Worm (Caenorhabditis elegans) whole organism, young adult: Measurements from ENCODE around the gene cht-6.

Experiments
- C17E4.6 ChIP-seq: fragments of 200-800 bp; sonication (Bioruptor generic); IDR thresholded peaks from 2 replicates; pipeline ENCODE4 v1.3.6; 2022; ENCODE audit warnings: missing genetic modification reagents, missing genetic modification characterization, missing compliant biosample characterization
- D2030.7 ChIP-seq: fragments of 200-800 bp; sonication (Bioruptor generic); IDR thresholded peaks from 2 replicates; pipeline ENCODE4 v1.3.6; 2022; ENCODE audit warnings: missing genetic modification reagents, missing genetic modification characterization, missing compliant biosample characterization
- F37B4.10 ChIP-seq: fragments of 200-800 bp; sonication (Bioruptor generic); IDR thresholded peaks from 2 replicates; pipeline ENCODE4 v1.3.6; 2022; ENCODE audit warnings: missing genetic modification characterization, missing compliant biosample characterization
- F52B5.7 ChIP-seq: sonication (generic microtip); optimal IDR thresholded peaks from 2 replicates; lab custom pipeline; 2016; ENCODE audit warnings: mild to moderate bottlenecking, missing genetic modification characterization, missing compliant biosample characterization
- F57C9.4 ChIP-seq: sonication (generic microtip); optimal IDR thresholded peaks from 2 replicates; lab custom pipeline; 2017; ENCODE audit warnings: mild to moderate bottlenecking, missing genetic modification characterization, missing compliant biosample characterization
- K12H6.12 ChIP-seq: fragments of 200-800 bp; sonication (Bioruptor generic); optimal IDR thresholded peaks from 2 replicates; lab custom pipeline; 2018; ENCODE audit warnings: mild to moderate bottlenecking, missing genetic modification characterization, missing compliant biosample characterization
- T07F8.4 ChIP-seq: sonication (generic microtip); optimal IDR thresholded peaks from 2 replicates; lab custom pipeline; 2016; ENCODE audit warnings: mild to moderate bottlenecking, missing genetic modification characterization, moderate library complexity, missing compliant biosample characterization
- aptf-3 ChIP-seq: fragments of 200-800 bp; sonication (Bioruptor generic); IDR thresholded peaks from 2 replicates; pipeline ENCODE4 v1.3.6; 2022; ENCODE audit warnings: missing genetic modification characterization, missing compliant biosample characterization
- atf-7 ChIP-seq: sonication (generic microtip); optimal IDR thresholded peaks from 2 replicates; lab custom pipeline; 2017; ENCODE audit warnings: mild to moderate bottlenecking, missing genetic modification characterization, missing compliant biosample characterization
- attf-5 ChIP-seq: fragments of 200-800 bp; sonication (Bioruptor generic); optimal IDR thresholded peaks from 2 replicates; lab custom pipeline; 2018; ENCODE audit warnings: mild to moderate bottlenecking, missing genetic modification characterization, missing compliant biosample characterization
- bed-1 ChIP-seq: fragments of 200-800 bp; sonication (Bioruptor generic); IDR thresholded peaks from 2 replicates; pipeline ENCODE4 v1.3.6; 2022; ENCODE audit warnings: missing genetic modification reagents, missing genetic modification characterization, missing compliant biosample characterization
- ceh-58 ChIP-seq: fragments of 200-800 bp; sonication (Bioruptor generic); IDR thresholded peaks from 2 replicates; pipeline ENCODE4 v1.3.6; 2022; ENCODE audit warnings: missing genetic modification characterization, missing compliant biosample characterization
- chd-7 ChIP-seq: sonication (generic microtip); optimal IDR thresholded peaks from 2 replicates; lab custom pipeline; 2016; ENCODE audit warnings: mild to moderate bottlenecking, missing genetic modification characterization, moderate library complexity, missing compliant biosample characterization
- ets-4 ChIP-seq: fragments of 200-800 bp; sonication (Bioruptor generic); optimal IDR thresholded peaks from 2 replicates; lab custom pipeline; 2018; ENCODE audit warnings: mild to moderate bottlenecking, missing genetic modification characterization, missing compliant biosample characterization
- gei-17 ChIP-seq: fragments of 200-800 bp; sonication (Bioruptor generic); optimal IDR thresholded peaks from 2 replicates; lab custom pipeline; 2018; ENCODE audit warnings: mild to moderate bottlenecking, missing genetic modification characterization, missing compliant biosample characterization
- him-1 ChIP-seq: sonication (generic microtip); optimal IDR thresholded peaks from 2 replicates; lab custom pipeline; 2016; ENCODE audit warnings: missing genotype, missing genetic modification reagents, missing genetic modification characterization, missing compliant biosample characterization
- hlh-12 ChIP-seq: sonication (generic microtip); optimal IDR thresholded peaks from 2 replicates; lab custom pipeline; 2016; ENCODE audit warnings: missing genetic modification characterization, missing compliant biosample characterization
- hlh-26 ChIP-seq: fragments of 200-800 bp; sonication (Bioruptor generic); conservative IDR thresholded peaks from 2 replicates; pipeline ENCODE4 v1.3.6; 2022; ENCODE audit warnings: missing genetic modification reagents, missing genetic modification characterization, missing compliant biosample characterization
- hmg-1.2 ChIP-seq: fragments of 200-800 bp; sonication (Bioruptor generic); IDR thresholded peaks from 2 replicates; pipeline ENCODE4 v1.3.6; 2022; ENCODE audit warnings: missing genetic modification reagents, missing genetic modification characterization, missing compliant biosample characterization
- hsf-1 ChIP-seq: fragments of 200-800 bp; sonication (Bioruptor generic); IDR thresholded peaks from 2 replicates; pipeline ENCODE4 v1.3.6; 2022; ENCODE audit warnings: missing genetic modification reagents, missing genetic modification characterization, missing compliant biosample characterization
- lin-26 ChIP-seq: fragments of 200-800 bp; sonication (Bioruptor generic); IDR thresholded peaks from 2 replicates; pipeline ENCODE4 v1.3.6; 2022; ENCODE audit warnings: missing genetic modification reagents, missing genetic modification characterization, missing compliant biosample characterization
- lir-1 ChIP-seq: fragments of 200-800 bp; sonication (Bioruptor generic); conservative IDR thresholded peaks from 2 replicates; pipeline ENCODE4 v1.3.6; 2022; ENCODE audit warnings: missing genetic modification reagents, missing genetic modification characterization, missing compliant biosample characterization
- madf-3 ChIP-seq: fragments of 200-800 bp; sonication (Bioruptor generic); IDR thresholded peaks from 2 replicates; pipeline ENCODE4 v1.3.6; 2022; ENCODE audit warnings: missing genetic modification reagents, missing genetic modification characterization, missing compliant biosample characterization
- mes-4 ChIP-seq: sonication (generic microtip); optimal IDR thresholded peaks from 2 replicates; lab custom pipeline; 2016; ENCODE audit warnings: missing genotype, missing genetic modification characterization, missing compliant biosample characterization
- nhr-27 ChIP-seq: fragments of 200-800 bp; sonication (Bioruptor generic); optimal IDR thresholded peaks from 2 replicates; lab custom pipeline; 2018; ENCODE audit warnings: mild to moderate bottlenecking, missing genetic modification characterization, moderate library complexity, missing compliant biosample characterization
- nhr-80 ChIP-seq: sonication (generic microtip); optimal IDR thresholded peaks from 2 replicates; lab custom pipeline; 2016; ENCODE audit warnings: missing genetic modification characterization, missing compliant biosample characterization
- nhr-90 ChIP-seq: sonication (generic microtip); optimal IDR thresholded peaks from 2 replicates; lab custom pipeline; 2016; ENCODE audit warnings: missing genotype, mild to moderate bottlenecking, missing genetic modification characterization, missing compliant biosample characterization
- rpc-1 ChIP-seq, 2 experiments: fragments of 150-350 bp in 1 of 2; sonication (generic microtip) in 1 of 2; optimal IDR thresholded peaks; 2 replicates each; lab custom pipeline; 2014 to 2018; ENCODE audit warnings: missing biosample characterization in 1 of 2, missing genetic modification characterization in 1 of 2, missing genetic modification reagents in 1 of 2, missing genotype in 1 of 2
- snpc-4 ChIP-seq, 5 experiments: fragments of 150-350 bp in 1 of 5; sonication (generic microtip) in 4 of 5; optimal IDR thresholded peaks; 2 replicates each; lab custom pipeline; 2014 to 2018; ENCODE audit warnings: missing genetic modification characterization in 5 of 5, missing biosample characterization in 3 of 5, antibody characterized with exemption in 2 of 5, mild to moderate bottlenecking in 2 of 5, missing compliant biosample characterization in 2 of 5, missing genotype in 2 of 5, moderate library complexity in 2 of 5, missing genetic modification reagents in 1 of 5
- ztf-18 ChIP-seq: sonication (generic microtip); optimal IDR thresholded peaks from 2 replicates; lab custom pipeline; 2016; ENCODE audit warnings: missing genotype, mild to moderate bottlenecking, missing genetic modification characterization, missing compliant biosample characterization
- ztf-22 ChIP-seq: fragments of 200-800 bp; sonication (Bioruptor generic); optimal IDR thresholded peaks from 2 replicates; lab custom pipeline; 2018; ENCODE audit warnings: mild to moderate bottlenecking, missing genetic modification characterization, moderate library complexity, missing compliant biosample characterization
- ztf-26 ChIP-seq: sonication (generic microtip); optimal IDR thresholded peaks from 2 replicates; lab custom pipeline; 2017; ENCODE audit warnings: missing genetic modification characterization, missing compliant biosample characterization

The cht-6 gene

DNA sequence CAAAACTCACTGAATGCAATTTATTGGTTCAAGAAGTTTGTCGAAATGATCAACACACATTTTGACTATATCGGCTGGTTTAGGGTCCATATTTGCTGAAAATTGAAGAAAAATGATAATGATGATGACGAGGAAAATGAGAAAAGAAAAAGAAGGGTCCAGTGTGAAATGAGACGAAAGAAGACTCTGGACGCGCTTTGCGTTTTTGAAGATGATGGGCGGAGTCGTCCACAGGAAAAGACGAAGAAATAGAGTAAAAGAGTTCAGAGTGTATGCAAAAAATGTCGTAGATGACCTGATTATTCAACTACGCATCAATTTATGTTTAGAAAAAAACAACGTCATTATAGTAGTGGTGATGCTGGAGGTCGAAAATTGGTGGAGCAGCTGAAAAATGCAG is 39.9 kb upstream of the cht-6 start, which contains the start of gene F13H6.5:
F13H6.5 (minus strand) TSS at position 101 of the 400 bp plus-strand sequence.
- TF ChIP-seq T07F8.4 (tag; lab: Kevin White, UChicago) (no peak), ztf-18 (no peak), mes-4 (no peak), snpc-4 (GFP tag; optimal IDR thresholded peaks at IDR 0.05; lab: Kevin White, UChicago) (no peak), snpc-4 (tag; optimal IDR thresholded peaks at IDR 0.05; lab: Kevin White, UChicago) (no peak), nhr-90 (tag; lab: Kevin White, UChicago) (no peak), attf-5 (GFP tag; lab: Kevin White, UChicago) (no peak), bed-1 (GFP tag; lab: Robert Waterston, UW) (no peak), ceh-58 (GFP tag; lab: Robert Waterston, UW) (no peak)

DNA sequence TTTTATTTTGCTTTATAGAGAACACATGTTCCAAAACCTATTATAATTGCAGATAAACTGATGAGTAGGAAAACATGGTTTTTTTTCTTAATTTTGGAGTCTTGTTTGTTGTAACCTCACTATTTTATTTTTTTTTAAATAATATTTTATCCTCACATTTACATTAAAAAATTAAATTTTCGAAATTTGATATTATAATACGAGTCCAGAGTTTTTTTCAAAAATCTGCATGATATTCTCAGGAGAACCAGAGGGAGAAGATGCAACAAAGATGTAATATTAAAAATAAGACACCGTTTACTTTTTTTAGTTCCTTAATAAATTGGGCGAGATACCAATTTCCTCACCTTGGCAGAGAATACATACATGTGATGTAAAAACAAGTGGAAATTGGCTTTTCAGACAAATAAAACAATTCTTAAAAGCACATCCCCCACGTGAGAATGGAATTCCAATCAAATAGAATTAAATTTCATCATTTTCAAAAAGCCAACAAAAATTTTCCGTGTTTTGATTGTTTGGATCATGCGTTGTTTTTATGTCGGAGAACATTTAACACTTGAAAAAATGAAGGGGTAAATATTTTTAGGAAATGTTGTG is 29.0 kb upstream of the cht-6 start:
- TF ChIP-seq madf-3 (GFP tag; lab: Robert Waterston, UW), result no peak
- no peak for TF ChIP-seq hlh-12 (tag; lab: Kevin White, UChicago)
- TF ChIP-seq D2030.7 (GFP tag; lab: Robert Waterston, UW), result no peak
- TF ChIP-seq ztf-18, result no peak

DNA sequence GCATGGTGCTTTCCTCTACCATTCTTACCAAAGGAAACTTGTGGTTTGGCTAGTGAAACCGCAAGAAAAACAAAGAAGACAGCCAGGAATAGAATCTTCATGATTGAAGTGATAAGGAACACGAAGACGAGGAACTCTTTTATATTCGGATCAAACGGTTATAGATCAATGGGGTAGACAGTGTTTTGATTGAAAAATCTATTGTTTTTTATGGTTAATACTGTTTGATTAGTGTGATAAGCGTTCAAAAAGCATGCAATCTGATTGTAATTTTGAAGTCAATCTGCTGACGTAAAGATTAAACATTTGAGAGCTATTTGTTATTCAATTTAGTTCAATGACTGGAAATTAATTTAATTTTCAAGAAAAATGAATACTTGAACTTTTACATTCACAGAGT is 25.2 kb upstream of the cht-6 start, which contains the start of gene F57F4.2:
F57F4.2 (minus strand) TSS at position 101 of the 400 bp plus-strand sequence.
- TF ChIP-seq rpc-1 (optimal IDR thresholded peaks at IDR 0.05; lab: Kevin White, UChicago) (no peak), rpc-1 (tag; optimal IDR thresholded peaks at IDR 0.05; lab: Kevin White, UChicago) (no peak), him-1 (no peak), hmg-1.2 (no peak), hlh-26 (no peak), gei-17 (GFP tag; lab: Kevin White, UChicago) (no peak), bed-1 (GFP tag; lab: Robert Waterston, UW) (no peak), lir-1 (GFP tag; lab: Robert Waterston, UW) (no peak), nhr-27 (tag; lab: Kevin White, UChicago) (no peak), ceh-58 (GFP tag; lab: Robert Waterston, UW) (no peak), hsf-1 (GFP tag; lab: Robert Waterston, UW) (no peak), ztf-22 (no peak), aptf-3 (GFP tag; lab: Robert Waterston, UW) (no peak), F37B4.10 (GFP tag; lab: Robert Waterston, UW) (no peak), K12H6.12 (tag; lab: Kevin White, UChicago) (no peak), F52B5.7 (tag; lab: Kevin White, UChicago) (no peak), C17E4.6 (GFP tag; lab: Robert Waterston, UW) (no peak), chd-7 (tag; lab: Kevin White, UChicago) (no peak), ztf-26 (tag; lab: Kevin White, UChicago) (no peak), F57C9.4 (tag; lab: Kevin White, UChicago) (no peak)

DNA sequence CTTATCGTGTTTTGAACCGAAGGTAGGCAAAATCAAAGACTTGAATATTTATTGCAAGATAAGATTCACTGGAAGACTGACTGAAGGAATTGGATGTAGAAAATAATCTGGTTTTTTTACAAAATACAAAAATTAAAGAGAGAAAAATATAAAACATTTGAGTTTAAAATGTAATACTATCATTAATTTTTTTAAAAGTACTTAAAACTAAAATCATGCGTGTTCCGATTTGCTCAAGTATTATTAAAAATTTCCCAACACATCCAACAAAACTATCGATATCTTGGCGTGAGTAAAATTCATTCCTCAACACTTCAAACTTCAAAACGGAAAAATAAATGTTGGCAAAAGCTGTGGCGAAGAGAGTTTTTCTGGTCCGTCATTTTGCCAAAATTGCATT is 24.6 kb upstream of the cht-6 start, which contains the start of gene F57F4.1:
F57F4.1 (plus strand) TSS at position 301 of the 400 bp plus-strand sequence.
- TF ChIP-seq hlh-26, result no peak

DNA sequence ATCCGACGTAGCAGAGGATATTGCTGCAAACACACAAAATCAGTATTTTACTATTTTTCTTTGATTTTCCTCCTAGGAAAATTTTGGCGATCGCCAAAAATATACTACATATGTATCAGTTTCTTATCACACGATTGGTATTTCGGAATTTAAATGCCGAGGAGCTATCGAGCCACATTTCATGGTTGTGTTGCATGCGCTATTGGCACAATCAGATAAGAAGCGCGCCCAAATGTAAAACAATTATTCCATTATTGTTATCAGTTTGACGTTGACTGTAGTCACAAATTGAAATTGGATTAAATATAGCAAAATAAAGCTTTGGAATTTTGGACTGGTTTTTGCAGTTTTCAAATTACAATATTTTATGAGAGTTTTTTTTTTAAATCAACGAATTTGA is 15.9 kb upstream of the cht-6 start:
- TF ChIP-seq ets-4 (GFP tag; lab: Kevin White, UChicago) (peak; percentile 5), ztf-26 (tag; lab: Kevin White, UChicago) (no peak), nhr-80 (tag; lab: Kevin White, UChicago) (peak; percentile 75), atf-7 (no peak), lin-26 (GFP tag; lab: Robert Waterston, UW) (no peak)
- TF ChIP-seq, all 124 proteins: peak for 2
